Comparison of ENCODE assay signal across 3 worm cellular contexts in genomic region chrIV:1497448-1497847, ce11.
TF ChIP-seq lines count a peak whose summit lies in the region.

hxk-3 (plus strand) TSS chrIV:1497626.

TF ChIP-seq in whole organism, L1 larva, 84 proteins besides CTCF, POLR2A, EP300 and RAD21 (continued from another document):
- no peak for TF ChIP-seq unc-30 (tag; optimal IDR thresholded peaks at IDR 0.05; lab: Kevin White, UChicago)
- TF ChIP-seq dpl-1 (GFP tag; optimal IDR thresholded peaks at IDR 0.05; lab: Kevin White, UChicago), result peak; percentile 18 to 56 (median 51)
- peak; percentile 14 for TF ChIP-seq ztf-4 (tag; optimal IDR thresholded peaks at IDR 0.05; lab: Kevin White, UChicago)
- TF ChIP-seq ces-1 (GFP tag; optimal IDR thresholded peaks at IDR 0.05; lab: Kevin White, UChicago), result no peak
- TF ChIP-seq snu-23 (GFP tag; optimal IDR thresholded peaks at IDR 0.05; lab: Kevin White, UChicago), result peak; percentile 83
- TF ChIP-seq zag-1 (tag; optimal IDR thresholded peaks at IDR 0.05; lab: Kevin White, UChicago), result no peak
- TF ChIP-seq efl-1 (optimal IDR thresholded peaks at IDR 0.05; lab: Kevin White, UChicago), result peak; percentile 66 to 71
- TF ChIP-seq efl-1 (GFP tag; optimal IDR thresholded peaks at IDR 0.05 in 1 of 2; lab: Kevin White, UChicago), result peak; percentile 50 to 85
- no peak for TF ChIP-seq unc-62 (GFP tag; optimal IDR thresholded peaks at IDR 0.05; lab: Kevin White, UChicago)
- TF ChIP-seq fkh-8 (tag; optimal IDR thresholded peaks at IDR 0.05; lab: Kevin White, UChicago), result peak; percentile 21
- no peak for TF ChIP-seq C04F5.9 (tag; optimal IDR thresholded peaks at IDR 0.05; lab: Kevin White, UChicago)
- TF ChIP-seq swsn-7 (tag; optimal IDR thresholded peaks at IDR 0.05; lab: Kevin White, UChicago), result peak; percentile 75
- peak; percentile 21 for TF ChIP-seq skn-1 (tag; optimal IDR thresholded peaks at IDR 0.05; lab: Kevin White, UChicago)
- TF ChIP-seq zip-4 (GFP tag; optimal IDR thresholded peaks at IDR 0.05; lab: Kevin White, UChicago), result no peak
- TF ChIP-seq lsy-2 (tag; optimal IDR thresholded peaks at IDR 0.05; lab: Kevin White, UChicago), result peak; percentile 65 to 78
- peak; percentile 68 for TF ChIP-seq nhr-19 (GFP tag; conservative IDR thresholded peaks at IDR 0.05; lab: Robert Waterston, UW)

TF ChIP-seq in whole organism, L2 larva, 48 proteins besides CTCF, POLR2A, EP300 and RAD21 (continued from another document):
- TF ChIP-seq sem-4 (tag; optimal IDR thresholded peaks at IDR 0.05; lab: Kevin White, UChicago), result no peak
- TF ChIP-seq gmeb-1 (tag; optimal IDR thresholded peaks at IDR 0.05; lab: Kevin White, UChicago), result peak; percentile 47
- TF ChIP-seq ztf-1 (GFP tag; conservative IDR thresholded peaks at IDR 0.05; lab: Robert Waterston, UW), result no peak
- TF ChIP-seq peb-1 (tag; optimal IDR thresholded peaks at IDR 0.05; lab: Kevin White, UChicago), result no peak
- no peak for TF ChIP-seq sma-9 (GFP tag; optimal IDR thresholded peaks at IDR 0.05; lab: Kevin White, UChicago)
- TF ChIP-seq sma-9 (tag; optimal IDR thresholded peaks at IDR 0.05; lab: Kevin White, UChicago), result no peak
- TF ChIP-seq F13H6.1 (tag; optimal IDR thresholded peaks at IDR 0.05; lab: Kevin White, UChicago), result peak; percentile 51
- no peak for TF ChIP-seq R02D3.7 (tag; optimal IDR thresholded peaks at IDR 0.05; lab: Kevin White, UChicago)
- no peak for TF ChIP-seq dmd-4 (tag; optimal IDR thresholded peaks at IDR 0.05; lab: Kevin White, UChicago)

TF ChIP-seq in whole organism, L4 larva, 104 proteins besides CTCF, POLR2A, EP300 and RAD21 (continued from another document):
- no peak for TF ChIP-seq ceh-82 (tag; optimal IDR thresholded peaks at IDR 0.05; lab: Kevin White, UChicago)
- no peak for TF ChIP-seq pha-4 (GFP tag; IDR thresholded peaks at IDR 0.05; lab: Robert Waterston, UW)
- TF ChIP-seq pha-4 (tag; optimal IDR thresholded peaks at IDR 0.05; lab: Kevin White, UChicago), result no peak
- TF ChIP-seq hlh-11 (tag; optimal IDR thresholded peaks at IDR 0.05; lab: Kevin White, UChicago), result peak; percentile 82
- TF ChIP-seq lir-3 (tag; optimal IDR thresholded peaks at IDR 0.05; lab: Kevin White, UChicago), result no peak
- TF ChIP-seq nhr-77 (tag; optimal IDR thresholded peaks at IDR 0.05; lab: Kevin White, UChicago), result no peak
- TF ChIP-seq daf-8 (GFP tag; IDR thresholded peaks at IDR 0.05; lab: Robert Waterston, UW), result no peak
- no peak for TF ChIP-seq ceh-44 (GFP tag; IDR thresholded peaks at IDR 0.05; lab: Robert Waterston, UW)
- no peak for TF ChIP-seq F44E2.7 (GFP tag; IDR thresholded peaks at IDR 0.05; lab: Robert Waterston, UW)
- no peak for TF ChIP-seq skn-1 (tag; optimal IDR thresholded peaks at IDR 0.05; lab: Kevin White, UChicago)
- peak; percentile 82 for TF ChIP-seq hmg-1.1 (GFP tag; IDR thresholded peaks at IDR 0.05; lab: Robert Waterston, UW)
- TF ChIP-seq nhr-41 (GFP tag; IDR thresholded peaks at IDR 0.05; lab: Robert Waterston, UW), result no peak
- TF ChIP-seq mes-2 (tag; optimal IDR thresholded peaks at IDR 0.05; lab: Kevin White, UChicago; ENCODE audit: poor library complexity, severe bottlenecking), result peak; percentile 52
- no peak for TF ChIP-seq cey-2 (tag; optimal IDR thresholded peaks at IDR 0.05; lab: Kevin White, UChicago; ENCODE audit: borderline replicate concordance, insufficient read depth)
- no peak for TF ChIP-seq aly-2 (tag; optimal IDR thresholded peaks at IDR 0.05; lab: Kevin White, UChicago)
- TF ChIP-seq unc-130 (GFP tag; optimal IDR thresholded peaks at IDR 0.05; lab: Kevin White, UChicago), result no peak
- no peak for TF ChIP-seq lin-15B (tag; optimal IDR thresholded peaks at IDR 0.05; lab: Kevin White, UChicago)
- TF ChIP-seq lin-29 (GFP tag; IDR thresholded peaks at IDR 0.05; lab: Robert Waterston, UW), result no peak
- no peak for TF ChIP-seq lin-39 (tag; optimal IDR thresholded peaks at IDR 0.05; lab: Kevin White, UChicago)
- TF ChIP-seq ama-1 (optimal IDR thresholded peaks at IDR 0.05; lab: Kevin White, UChicago), result no peak
- peak; percentile 12; the same call in 1 of the 2 replicates for TF ChIP-seq T26A8.4 (GFP tag; IDR thresholded peaks at IDR 0.05; lab: Robert Waterston, UW)
- no peak for TF ChIP-seq attf-4 (tag; optimal IDR thresholded peaks at IDR 0.05; lab: Kevin White, UChicago)
- peak; percentile 44 for TF ChIP-seq ztf-7 (tag; optimal IDR thresholded peaks at IDR 0.05; lab: Kevin White, UChicago)
- no peak for TF ChIP-seq zag-1 (tag; optimal IDR thresholded peaks at IDR 0.05; lab: Kevin White, UChicago)
- no peak for TF ChIP-seq ctbp-1 (GFP tag; IDR thresholded peaks at IDR 0.05; lab: Robert Waterston, UW)
- TF ChIP-seq lin-38 (GFP tag; IDR thresholded peaks at IDR 0.05; lab: Robert Waterston, UW), result peak; percentile 72
- TF ChIP-seq zfp-3 (GFP tag; conservative IDR thresholded peaks at IDR 0.05; lab: Robert Waterston, UW), result no peak
- peak; percentile 50 for TF ChIP-seq dmd-6 (GFP tag; IDR thresholded peaks at IDR 0.05; lab: Robert Waterston, UW)
- no peak for TF ChIP-seq Y105C5A.15 (GFP tag; IDR thresholded peaks at IDR 0.05; lab: Robert Waterston, UW)
- TF ChIP-seq nhr-42 (GFP tag; IDR thresholded peaks at IDR 0.05; lab: Robert Waterston, UW), result 0 out of 2 replicates have a peak, but pooled peaks have one; percentile 15
- TF ChIP-seq nhr-237 (tag; optimal IDR thresholded peaks at IDR 0.05; lab: Kevin White, UChicago), result no peak
- peak; percentile 86 to 97 for TF ChIP-seq mdl-1 (tag; optimal IDR thresholded peaks at IDR 0.05; lab: Kevin White, UChicago)
- TF ChIP-seq nhr-25 (tag; optimal IDR thresholded peaks at IDR 0.05; lab: Kevin White, UChicago; ENCODE audit: borderline replicate concordance, insufficient read depth), result no peak
- peak; percentile 31 for TF ChIP-seq fkh-10 (GFP tag; optimal IDR thresholded peaks at IDR 0.05; lab: Kevin White, UChicago)
- no peak for TF ChIP-seq saeg-2 (GFP tag; IDR thresholded peaks at IDR 0.05; lab: Robert Waterston, UW)
- no peak for TF ChIP-seq egl-43 (GFP tag; IDR thresholded peaks at IDR 0.05; lab: Robert Waterston, UW)
- TF ChIP-seq dmd-8 (GFP tag; IDR thresholded peaks at IDR 0.05; lab: Robert Waterston, UW), result no peak
- no peak for TF ChIP-seq gei-8 (GFP tag; optimal IDR thresholded peaks at IDR 0.05; lab: Kevin White, UChicago)
- TF ChIP-seq daf-16 (GFP tag; optimal IDR thresholded peaks at IDR 0.05; lab: Kevin White, UChicago), result peak in 1 of 2 experiments; percentile 47
- peak; percentile 48 for TF ChIP-seq daf-16 (tag; optimal IDR thresholded peaks at IDR 0.05; lab: Kevin White, UChicago)
- TF ChIP-seq snpc-1.2 (GFP tag; IDR thresholded peaks at IDR 0.05; lab: Robert Waterston, UW), result no peak
- no peak for TF ChIP-seq ceh-32 (tag; optimal IDR thresholded peaks at IDR 0.05; lab: Kevin White, UChicago; ENCODE audit: poor library complexity)
- TF ChIP-seq mep-1 (tag; optimal IDR thresholded peaks at IDR 0.05; lab: Kevin White, UChicago), result peak; percentile 77
- TF ChIP-seq Y48G9A.11 (GFP tag; IDR thresholded peaks at IDR 0.05; lab: Robert Waterston, UW), result no peak
- TF ChIP-seq zip-11 (GFP tag; IDR thresholded peaks at IDR 0.05; lab: Robert Waterston, UW), result no peak
- no peak for TF ChIP-seq jun-1 (tag; optimal IDR thresholded peaks at IDR 0.05; lab: Kevin White, UChicago)
- TF ChIP-seq mxl-2 (GFP tag; conservative IDR thresholded peaks at IDR 0.05; lab: Robert Waterston, UW), result no peak
- no peak for TF ChIP-seq F10B5.3 (tag; optimal IDR thresholded peaks at IDR 0.05; lab: Kevin White, UChicago)
- TF ChIP-seq R02D3.7 (tag; optimal IDR thresholded peaks at IDR 0.05; lab: Kevin White, UChicago), result no peak
- TF ChIP-seq vab-7 (GFP tag; IDR thresholded peaks at IDR 0.05; lab: Robert Waterston, UW), result no peak
- no peak for TF ChIP-seq nhr-10 (tag; optimal IDR thresholded peaks at IDR 0.05; lab: Kevin White, UChicago)
- TF ChIP-seq set-16 (GFP tag; IDR thresholded peaks at IDR 0.05; lab: Robert Waterston, UW), result no peak
- no peak for TF ChIP-seq fos-1 (tag; optimal IDR thresholded peaks at IDR 0.05; lab: Kevin White, UChicago)
- no peak for TF ChIP-seq madf-5 (GFP tag; IDR thresholded peaks at IDR 0.05; lab: Robert Waterston, UW)
- TF ChIP-seq unc-62 (GFP tag; optimal IDR thresholded peaks at IDR 0.05 in 1 of 2; lab: Kevin White, UChicago), result peak in 1 of 2 experiments; percentile 73
- no peak for TF ChIP-seq unc-62 (tag; optimal IDR thresholded peaks at IDR 0.05; lab: Kevin White, UChicago)
- peak; percentile 59; the same call in 1 of the 2 replicates for TF ChIP-seq php-3 (GFP tag; IDR thresholded peaks at IDR 0.05; lab: Robert Waterston, UW)
